Worm (Caenorhabditis elegans): ENCODE results near the gene F10D7.4.

Gene F10D7.4

ce11 chrX:17391515-17391914 lies 9.6 kb upstream of the F10D7.4 start, which contains the start of gene F10D7.5:
TSS of gene F10D7.5 (minus strand) at chrX:17391615.
- TF ChIP-seq tbx-8 (GFP tag; optimal IDR thresholded peaks at IDR 0.05) (no peak), sptf-1 (tag; optimal IDR thresholded peaks at IDR 0.05) (no peak), lsy-2 (tag; optimal IDR thresholded peaks at IDR 0.05) (no peak), nhr-237 (tag; optimal IDR thresholded peaks at IDR 0.05) (no peak), zip-8 (tag; optimal IDR thresholded peaks at IDR 0.05) (no peak), mab-5 (tag; optimal IDR thresholded peaks at IDR 0.05) (no peak), nhr-28 (tag; optimal IDR thresholded peaks at IDR 0.05) (no peak), elt-3 (tag; optimal IDR thresholded peaks at IDR 0.05) (no peak), lin-32 (GFP tag; optimal IDR thresholded peaks at IDR 0.05) (no peak), ceh-83 (GFP tag; optimal IDR thresholded peaks at IDR 0.05) (no peak), ztf-11 (tag; optimal IDR thresholded peaks at IDR 0.05) (no peak), pha-4 (tag; optimal IDR thresholded peaks at IDR 0.05) (no peak), ceh-43 (GFP tag; optimal IDR thresholded peaks at IDR 0.05) (no peak), mls-2 (tag; optimal IDR thresholded peaks at IDR 0.05) (no peak), drap-1 (GFP tag; optimal IDR thresholded peaks at IDR 0.05) (no peak)

- TF ChIP-seq flh-1 (GFP tag; optimal IDR thresholded peaks at IDR 0.05) (no peak), blmp-1 (tag; optimal IDR thresholded peaks at IDR 0.05) (no peak), lin-13 (tag; optimal IDR thresholded peaks at IDR 0.05) (no peak), ztf-11 (tag; optimal IDR thresholded peaks at IDR 0.05) (no peak), nhr-76 (tag; optimal IDR thresholded peaks at IDR 0.05) (no peak), nhr-237 (tag; optimal IDR thresholded peaks at IDR 0.05) (no peak), snpc-4 (tag; optimal IDR thresholded peaks at IDR 0.05) (no peak), pha-4 (tag; optimal IDR thresholded peaks at IDR 0.05) (no peak), M03D4.4 (tag; optimal IDR thresholded peaks at IDR 0.05) (no peak), nhr-28 (tag; optimal IDR thresholded peaks at IDR 0.05) (no peak), lin-32 (GFP tag; optimal IDR thresholded peaks at IDR 0.05) (no peak), elt-3 (tag; optimal IDR thresholded peaks at IDR 0.05) (no peak), drap-1 (GFP tag; optimal IDR thresholded peaks at IDR 0.05) (no peak), ceh-83 (GFP tag; optimal IDR thresholded peaks at IDR 0.05) (no peak), zip-8 (tag; optimal IDR thresholded peaks at IDR 0.05) (no peak), bed-3 (GFP tag; optimal IDR thresholded peaks at IDR 0.05) (no peak), tbx-8 (GFP tag; optimal IDR thresholded peaks at IDR 0.05) (no peak), ceh-43 (GFP tag; optimal IDR thresholded peaks at IDR 0.05) (no peak), lsy-2 (tag; optimal IDR thresholded peaks at IDR 0.05) (no peak), mls-2 (tag; optimal IDR thresholded peaks at IDR 0.05) (no peak)
Observed at ce11 chrX:17390531-17390930, 8.7 kb upstream of the F10D7.4 start.

ce11 chrX:17386130-17386529 lies 4.3 kb upstream of the F10D7.4 start:
- TF ChIP-seq cnd-1 (tag; optimal IDR thresholded peaks at IDR 0.05) (no peak), tbx-8 (GFP tag; optimal IDR thresholded peaks at IDR 0.05) (no peak), ceh-43 (GFP tag; optimal IDR thresholded peaks at IDR 0.05) (no peak), nhr-76 (tag; optimal IDR thresholded peaks at IDR 0.05) (no peak), lsy-2 (tag; optimal IDR thresholded peaks at IDR 0.05) (no peak)

ce11 chrX:17385102-17385501 lies 3.2 kb upstream of the F10D7.4 start:
- no peak for TF ChIP-seq nhr-28 (tag; optimal IDR thresholded peaks at IDR 0.05)

DNA sequence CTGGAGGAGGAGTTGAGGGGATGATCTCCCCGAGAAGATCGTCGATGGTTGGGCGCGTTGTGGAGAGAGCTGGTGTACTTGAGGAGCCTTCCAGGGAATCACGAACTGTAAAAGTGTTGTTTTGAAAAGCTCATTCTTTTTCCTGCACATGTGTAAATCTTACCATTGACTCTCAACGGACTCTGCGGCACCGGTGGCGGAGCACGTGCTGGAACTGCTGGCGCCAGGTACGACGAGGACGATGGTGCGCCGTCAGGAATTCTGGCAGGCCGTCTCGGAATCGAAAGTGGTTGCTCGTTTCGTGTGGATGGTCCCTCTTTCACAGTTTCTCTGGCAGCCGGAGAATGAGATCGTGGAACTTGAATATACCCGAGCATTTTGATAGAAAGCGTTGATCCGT lies 2.5 kb upstream of the F10D7.4 start:
- no peak for TF ChIP-seq zip-8 (tag; optimal IDR thresholded peaks at IDR 0.05)
- TF ChIP-seq lsy-2 (tag; optimal IDR thresholded peaks at IDR 0.05) = no peak

DNA sequence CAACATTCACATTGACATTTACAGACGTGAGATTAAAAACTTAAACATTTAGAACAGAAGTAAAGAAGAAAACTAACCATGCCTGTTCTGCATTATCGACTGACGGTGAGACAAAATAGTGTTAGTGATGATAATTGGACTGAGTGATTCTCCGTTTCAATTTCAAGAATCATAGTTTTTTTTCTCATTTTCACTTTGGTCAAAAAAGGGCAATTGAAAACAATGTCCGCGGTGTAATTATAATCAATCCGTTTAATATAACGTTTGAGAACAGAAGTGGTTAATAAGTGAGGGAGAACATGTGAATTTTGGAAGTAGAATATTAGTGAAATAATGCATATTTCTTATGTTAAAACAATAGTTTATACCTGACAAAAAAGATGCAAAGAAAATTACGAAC lies 2.2 kb downstream of the F10D7.4 start, which contains the start of gene F10D7.10:
F10D7.10 (minus strand) TSS at position 101 of the 400 bp plus-strand sequence.
- TF ChIP-seq bed-3 (GFP tag; optimal IDR thresholded peaks at IDR 0.05) (no peak), sem-2 (GFP tag; optimal IDR thresholded peaks at IDR 0.05) (no peak), nhr-2 (tag; optimal IDR thresholded peaks at IDR 0.05) (no peak), ceh-39 (tag; optimal IDR thresholded peaks at IDR 0.05) (no peak), ces-1 (GFP tag; optimal IDR thresholded peaks at IDR 0.05) (no peak), ham-2 (GFP tag; optimal IDR thresholded peaks at IDR 0.05) (no peak), sptf-1 (tag; optimal IDR thresholded peaks at IDR 0.05) (no peak), unc-39 (tag; optimal IDR thresholded peaks at IDR 0.05) (no peak), mab-5 (tag; optimal IDR thresholded peaks at IDR 0.05) (no peak)
